Fruit fly (Drosophila melanogaster): ENCODE data around the gene CG34133.

- peak; percentile 27 to 43 for TF ChIP-seq CTCF (optimal IDR thresholded peaks at IDR 0.05)
- no peak for TF ChIP-seq CG8478 (optimal IDR thresholded peaks at IDR 0.05)
These were observed 10.4 kb upstream of the CG34133 start, which contains the start of gene CG7824 for dm6 chr3R:29858806-29859205.
